Fruit fly (Drosophila melanogaster) whole organism, adult: ENCODE measurements around the gene Fer1.

Source experiments
- CG11617 ChIP-seq: fragments of 200-800 bp; sonication (Bioruptor generic); optimal IDR thresholded peaks from 2 replicates; lab custom pipeline; 2017; ENCODE audit warnings: mild to moderate bottlenecking, missing biosample characterization, missing genetic modification reagents, missing genetic modification characterization
- CG12768 ChIP-seq: fragments of 200-800 bp; sonication (Bioruptor generic); optimal IDR thresholded peaks from 2 replicates; lab custom pipeline; 2017; ENCODE audit warnings: missing biosample characterization, missing genetic modification characterization, mild to moderate bottlenecking, moderate library complexity, missing genetic modification reagents
- CG14711 ChIP-seq: fragments of 200-800 bp; sonication (Bioruptor generic); optimal IDR thresholded peaks from 2 replicates; lab custom pipeline; 2018; ENCODE audit warnings: missing biosample characterization, mild to moderate bottlenecking, missing genetic modification characterization, moderate library complexity
- CG33017 ChIP-seq: fragments of 200-800 bp; sonication (Bioruptor generic); optimal IDR thresholded peaks from 2 replicates; lab custom pipeline; 2018; ENCODE audit warnings: missing biosample characterization, mild to moderate bottlenecking, missing genetic modification characterization, moderate library complexity
- CG7045 ChIP-seq: fragments of 200-800 bp; sonication (Bioruptor generic); optimal IDR thresholded peaks from 2 replicates; lab custom pipeline; 2017; ENCODE audit warnings: missing biosample characterization, mild to moderate bottlenecking, missing genetic modification characterization
- Clk ChIP-seq: fragments of 200-800 bp; sonication (Bioruptor generic); optimal IDR thresholded peaks from 2 replicates; lab custom pipeline; 2017; ENCODE audit warnings: missing biosample characterization, missing genetic modification characterization
- Crg-1 ChIP-seq: fragments of 200-800 bp; sonication (Bioruptor generic); optimal IDR thresholded peaks from 2 replicates; lab custom pipeline; 2016; ENCODE audit warnings: missing biosample characterization, missing genetic modification characterization
- Mnt ChIP-seq: fragments of 200-800 bp; sonication (Bioruptor generic); optimal IDR thresholded peaks from 2 replicates; lab custom pipeline; 2016; ENCODE audit warnings: missing biosample characterization, mild to moderate bottlenecking, missing genetic modification characterization
- bab1 ChIP-seq: fragments of 200-800 bp; sonication (Bioruptor generic); optimal IDR thresholded peaks from 3 replicates; lab custom pipeline; 2019; ENCODE audit warnings: missing biosample characterization, mild to moderate bottlenecking, missing genetic modification characterization, moderate library complexity
- cnc ChIP-seq, 2 experiments: fragments of >200 bp; optimal IDR thresholded peaks; 2 replicates each; lab custom pipeline; 2017
- ovo ChIP-seq: fragments of 200-800 bp; sonication (Bioruptor generic); optimal IDR thresholded peaks from 2 replicates; lab custom pipeline; 2016; ENCODE audit warnings: missing biosample characterization, missing genetic modification characterization
- toe ChIP-seq: fragments of 200-800 bp; sonication (Bioruptor generic); optimal IDR thresholded peaks from 2 replicates; lab custom pipeline; 2016; ENCODE audit warnings: missing biosample characterization, missing genetic modification characterization

- TF ChIP-seq Clk (no peak), CG14711 (tag; lab: Kevin White, UChicago) (no peak), CG7045 (GFP tag; lab: Kevin White, UChicago) (no peak), cnc (optimal IDR thresholded peaks at IDR 0.05; lab: Kevin White, UChicago) (no peak), bab1 (GFP tag; lab: Kevin White, UChicago) (no peak), CG11617 (GFP tag; lab: Kevin White, UChicago) (no peak), toe (no peak), CG12768 (no peak), CG33017 (tag; lab: Kevin White, UChicago) (no peak), Mnt (GFP tag; lab: Kevin White, UChicago) (no peak), Crg-1 (GFP tag; lab: Kevin White, UChicago) (no peak), ovo (GFP tag; lab: Kevin White, UChicago) (no peak)
Observed at dm6 chr3R:7117590-7117989, 18.4 kb upstream of the Fer1 start, which contains the start of gene Mlp84B.
